Fruit fly (Drosophila melanogaster): ENCODE results near the gene IM33.

DNA sequence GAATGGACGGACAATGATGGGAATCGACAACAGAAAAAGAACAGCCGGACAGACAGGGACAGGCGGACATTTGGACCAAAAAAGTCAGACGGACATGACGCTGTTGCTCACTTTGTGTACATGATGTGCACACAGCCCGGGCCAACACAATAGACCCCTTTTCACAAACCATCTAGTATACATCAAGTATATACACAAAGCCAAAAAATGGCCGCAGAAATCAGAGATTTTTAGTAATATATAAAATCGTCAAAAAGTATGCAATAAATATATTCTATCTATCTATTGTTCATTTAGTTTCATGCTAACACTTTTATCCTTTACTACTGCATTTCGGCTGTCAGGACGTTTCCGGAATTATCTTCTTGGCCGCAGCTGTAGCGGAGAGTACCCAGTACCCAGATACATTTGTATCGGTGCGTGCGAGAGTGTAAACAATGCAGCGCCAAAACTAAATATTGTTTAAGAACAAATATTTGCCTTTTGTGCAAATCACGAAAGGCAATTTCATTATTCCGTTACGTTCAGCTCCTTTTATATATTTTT is 23.0 kb upstream of the IM33 start:
- TF ChIP-seq fkh (GFP tag; optimal IDR thresholded peaks at IDR 0.05): no peak
- peak; percentile 26 for TF ChIP-seq Smox (GFP tag; optimal IDR thresholded peaks at IDR 0.05)
- TF ChIP-seq CG6854 (GFP tag; optimal IDR thresholded peaks at IDR 0.05): no peak
- TF ChIP-seq CG16779 (tag; optimal IDR thresholded peaks at IDR 0.05): no peak
- TF ChIP-seq Blimp-1 (GFP tag; optimal IDR thresholded peaks at IDR 0.05): no peak
- peak; percentile 59 for TF ChIP-seq CG6808 (GFP tag; optimal IDR thresholded peaks at IDR 0.05)
- TF ChIP-seq CG9139 (GFP tag; optimal IDR thresholded peaks at IDR 0.05): peak; percentile 40
